Fruit fly (Drosophila melanogaster): ENCODE results near the gene CG18530.

CG18530 gene

dm6 chr3R:12633059-12633458 lies at the start of gene CG18530:
Gene CG18530, plus strand, starts transcription at chr3R:12633359.
- TF ChIP-seq CG8319 (GFP tag; optimal IDR thresholded peaks at IDR 0.05) = no peak
- TF ChIP-seq dac (GFP tag; optimal IDR thresholded peaks at IDR 0.05) = no peak
- no peak for TF ChIP-seq CG7368 (GFP tag; optimal IDR thresholded peaks at IDR 0.05)
- TF ChIP-seq CG6163 (GFP tag; IDR thresholded peaks at IDR 0.05) = no peak
- TF ChIP-seq CG1621 (tag; optimal IDR thresholded peaks at IDR 0.05) = no peak

DNA sequence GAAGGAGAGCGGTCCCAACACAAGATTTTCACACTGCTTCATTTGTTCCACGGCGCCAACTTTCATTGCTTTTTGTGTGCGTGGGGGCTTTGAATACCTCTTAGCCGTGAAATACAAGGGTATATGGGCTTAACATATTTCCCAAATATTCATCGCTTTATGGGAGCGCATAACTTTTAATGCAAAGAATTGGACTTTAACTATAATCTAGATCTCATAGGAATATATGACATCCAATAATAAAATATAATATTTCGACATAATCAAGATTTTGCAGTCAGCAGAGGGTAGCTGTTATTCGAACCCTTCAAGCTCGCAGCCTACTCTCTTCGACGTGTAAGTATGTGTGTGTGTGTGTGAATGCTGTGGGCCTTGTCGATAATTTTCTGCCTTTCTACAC lies 41.5 kb upstream of the CG18530 start:
- TF ChIP-seq CG32006 (GFP tag; optimal IDR thresholded peaks at IDR 0.05) (peak; percentile 5), CG10631 (GFP tag; optimal IDR thresholded peaks at IDR 0.05) (no peak)

DNA sequence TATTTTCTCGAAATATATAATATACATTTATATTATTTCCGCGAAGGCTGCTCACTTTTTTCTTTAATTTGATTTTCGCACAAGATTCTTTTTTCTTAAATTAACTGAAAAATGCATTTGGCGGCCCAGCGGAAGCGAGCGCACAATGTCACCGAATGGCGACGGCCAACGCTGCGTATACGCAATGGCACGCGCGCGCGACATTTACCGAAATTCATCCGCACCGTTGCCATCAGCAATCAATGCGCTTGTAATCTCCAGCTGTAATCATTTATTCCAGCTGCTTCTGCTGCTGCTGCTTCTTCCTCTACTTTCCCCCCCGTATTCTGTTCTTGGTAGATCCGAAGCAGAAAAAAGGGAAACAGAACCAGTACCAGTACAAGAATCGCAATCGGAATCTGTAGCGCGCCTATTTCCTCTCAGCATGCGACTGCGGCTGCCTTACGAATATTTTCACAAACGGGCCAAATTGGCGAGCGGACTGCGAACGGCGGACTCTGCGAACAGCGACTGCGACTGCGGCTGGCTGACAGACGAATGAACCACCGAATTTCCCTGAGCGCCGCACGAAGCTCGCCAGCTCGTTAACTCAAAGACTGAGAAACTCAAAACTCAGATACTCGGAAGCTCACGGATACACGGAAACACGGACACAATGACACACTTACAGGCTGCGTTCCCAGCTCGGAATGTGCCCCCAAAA lies 37.8 kb upstream of the CG18530 start, which contains the start of gene Octbeta2R:
Gene Octbeta2R (minus strand): TSS at position 539 of the 703 bp plus-strand sequence.
- no peak for TF ChIP-seq CG16779 (tag; optimal IDR thresholded peaks at IDR 0.05)
- no peak for TF ChIP-seq CG8319 (GFP tag; optimal IDR thresholded peaks at IDR 0.05)
- TF ChIP-seq CG7368 (GFP tag; optimal IDR thresholded peaks at IDR 0.05) = no peak
- TF ChIP-seq ss (GFP tag; optimal IDR thresholded peaks at IDR 0.05) = no peak
- TF ChIP-seq Blimp-1 (GFP tag; optimal IDR thresholded peaks at IDR 0.05) = no peak
- TF ChIP-seq Hr39 (GFP tag; optimal IDR thresholded peaks at IDR 0.05) = no peak
- TF ChIP-seq CG1621 (tag; optimal IDR thresholded peaks at IDR 0.05) = no peak
- no peak for TF ChIP-seq CG11902 (GFP tag; optimal IDR thresholded peaks at IDR 0.05)
- no peak for TF ChIP-seq svp (GFP tag)
- no peak for TF ChIP-seq spab (GFP tag; optimal IDR thresholded peaks at IDR 0.05)
- TF ChIP-seq CG32006 (GFP tag; optimal IDR thresholded peaks at IDR 0.05) = no peak
- no peak for TF ChIP-seq CG34406 (GFP tag; optimal IDR thresholded peaks at IDR 0.05)

dm6 chr3R:12595890-12596215 lies 37.3 kb upstream of the CG18530 start:
- no peak for TF ChIP-seq Hr38 (GFP tag; optimal IDR thresholded peaks at IDR 0.05)
- no peak for TF ChIP-seq Lpt (GFP tag; optimal IDR thresholded peaks at IDR 0.05)
- no peak for TF ChIP-seq CG3919 (GFP tag; optimal IDR thresholded peaks at IDR 0.05)
- TF ChIP-seq ss (GFP tag; optimal IDR thresholded peaks at IDR 0.05) = no peak
- TF ChIP-seq CG9139 (GFP tag; optimal IDR thresholded peaks at IDR 0.05) = no peak
- no peak for TF ChIP-seq fd85E (GFP tag; optimal IDR thresholded peaks at IDR 0.05)
- TF ChIP-seq net (GFP tag; optimal IDR thresholded peaks at IDR 0.05) = no peak
- no peak for TF ChIP-seq vri (GFP tag; optimal IDR thresholded peaks at IDR 0.05)
- no peak for TF ChIP-seq Eip75B (GFP tag; optimal IDR thresholded peaks at IDR 0.05)
- TF ChIP-seq dac (GFP tag; optimal IDR thresholded peaks at IDR 0.05) = no peak
- no peak for TF ChIP-seq CG6163 (GFP tag; IDR thresholded peaks at IDR 0.05)
- TF ChIP-seq CG15336 (GFP tag; IDR thresholded peaks at IDR 0.05) = no peak
- no peak for TF ChIP-seq cyc (GFP tag; optimal IDR thresholded peaks at IDR 0.05)
- TF ChIP-seq CG31627 (GFP tag; optimal IDR thresholded peaks at IDR 0.05) = no peak
- no peak for TF ChIP-seq CG3032 (tag; optimal IDR thresholded peaks at IDR 0.05)
- no peak for TF ChIP-seq Smox (GFP tag; optimal IDR thresholded peaks at IDR 0.05)
- TF ChIP-seq CG11294 (GFP tag; IDR thresholded peaks at IDR 0.05) = no peak

DNA sequence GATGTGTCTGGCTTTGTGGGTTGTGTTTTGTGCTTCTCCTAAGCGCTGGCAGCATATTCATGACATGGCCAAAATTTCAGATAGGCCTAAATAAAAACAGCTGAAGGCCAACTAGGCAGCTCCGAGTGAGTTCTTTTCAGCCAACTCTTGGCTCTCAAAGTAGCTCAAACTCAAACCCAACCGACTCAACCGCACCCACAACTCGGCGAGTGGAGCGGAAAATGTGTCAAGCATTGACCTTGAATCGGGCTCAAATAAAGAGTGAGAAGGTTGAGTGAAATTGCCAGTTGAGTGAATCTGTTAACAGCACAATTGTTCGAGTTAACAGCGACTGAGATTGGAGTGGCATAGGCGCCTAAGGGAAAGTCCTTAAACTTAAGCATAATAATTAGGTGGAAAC lies 21.2 kb upstream of the CG18530 start:
- no peak for TF ChIP-seq eg (GFP tag; IDR thresholded peaks at IDR 0.05)
- TF ChIP-seq CG8319 (GFP tag; optimal IDR thresholded peaks at IDR 0.05) = no peak
- no peak for TF ChIP-seq fkh (GFP tag; optimal IDR thresholded peaks at IDR 0.05)
- no peak for TF ChIP-seq esn (GFP tag; optimal IDR thresholded peaks at IDR 0.05)
- TF ChIP-seq Met (GFP tag; optimal IDR thresholded peaks at IDR 0.05) = no peak
- no peak for TF ChIP-seq Sox102F (GFP tag; optimal IDR thresholded peaks at IDR 0.05)
- TF ChIP-seq Ets96B (tag; optimal IDR thresholded peaks at IDR 0.05) = no peak
- TF ChIP-seq CG1621 (tag; optimal IDR thresholded peaks at IDR 0.05) = no peak
- no peak for TF ChIP-seq Eip78C (GFP tag)
- no peak for TF ChIP-seq lz (GFP tag; optimal IDR thresholded peaks at IDR 0.05)
- TF ChIP-seq CG7368 (GFP tag; optimal IDR thresholded peaks at IDR 0.05) = no peak
- no peak for TF ChIP-seq Sox15 (GFP tag; optimal IDR thresholded peaks at IDR 0.05)
- TF ChIP-seq CG6854 (GFP tag; optimal IDR thresholded peaks at IDR 0.05) = no peak
- no peak for TF ChIP-seq spab (GFP tag; optimal IDR thresholded peaks at IDR 0.05)
- TF ChIP-seq Sox14 (GFP tag; optimal IDR thresholded peaks at IDR 0.05) = no peak
